Fruit fly (Drosophila melanogaster) whole organism, embryonic: ENCODE results near the gene CG5902.

Source experiments
- Asciz ChIP-seq: fragments of 200-800 bp; sonication (Bioruptor generic); optimal IDR thresholded peaks from 2 replicates; lab custom pipeline; 2017; ENCODE audit warnings: missing biosample characterization, mild to moderate bottlenecking, missing genetic modification characterization, missing genetic modification reagents
- CG10979 ChIP-seq: fragments of 200-800 bp; sonication (Bioruptor generic); optimal IDR thresholded peaks from 2 replicates; lab custom pipeline; 2018; ENCODE audit warnings: missing biosample characterization, mild to moderate bottlenecking, missing genetic modification characterization, moderate library complexity
- CG11093 ChIP-seq: fragments of 200-800 bp; sonication (Bioruptor generic); IDR thresholded peaks from 3 replicates; pipeline ENCODE4 v1.3.6; 2022; ENCODE audit warnings: missing biosample characterization, missing genetic modification characterization
- CG12942 ChIP-seq: fragments of 200-800 bp; sonication (Bioruptor generic); optimal IDR thresholded peaks from 3 replicates; lab custom pipeline; 2016; ENCODE audit warnings: missing biosample characterization, missing genetic modification characterization
- CG1602 ChIP-seq: fragments of 200-800 bp; sonication (Bioruptor generic); optimal IDR thresholded peaks from 3 replicates; lab custom pipeline; 2016; ENCODE audit warnings: missing biosample characterization, missing genetic modification characterization
- CG1792 ChIP-seq: fragments of 200-800 bp; sonication (Bioruptor generic); optimal IDR thresholded peaks from 2 replicates; lab custom pipeline; 2016; ENCODE audit warnings: missing biosample characterization, missing genetic modification characterization
- CG2129 ChIP-seq: fragments of 200-800 bp; sonication (Bioruptor generic); IDR thresholded peaks from 2 replicates; pipeline ENCODE4 v1.3.6; 2022; ENCODE audit warnings: missing biosample characterization, missing genetic modification characterization; ENCODE audit not compliant: partially characterized antibody
- CG32532 ChIP-seq: fragments of 200-800 bp; sonication (Bioruptor generic); IDR thresholded peaks from 2 replicates; pipeline ENCODE4 v1.3.6; 2022; ENCODE audit warnings: missing biosample characterization, missing genetic modification characterization
- CG32767 ChIP-seq: fragments of 200-800 bp; sonication (Bioruptor generic); IDR thresholded peaks from 2 replicates; pipeline ENCODE4 v1.3.6; 2022; ENCODE audit warnings: missing biosample characterization, missing genetic modification characterization
- CG34422 ChIP-seq: fragments of 200-800 bp; sonication (Bioruptor generic); IDR thresholded peaks from 3 replicates; pipeline ENCODE4 v1.3.6; 2022; ENCODE audit warnings: missing biosample characterization, missing genetic modification characterization
- CG3847 ChIP-seq: fragments of 200-800 bp; sonication (Bioruptor generic); IDR thresholded peaks from 2 replicates; pipeline ENCODE4 v1.3.6; 2022; ENCODE audit warnings: missing biosample characterization, missing genetic modification characterization
- CG5245 ChIP-seq: fragments of 200-800 bp; sonication (Bioruptor generic); optimal IDR thresholded peaks from 3 replicates; lab custom pipeline; 2016; ENCODE audit warnings: missing biosample characterization, missing genetic modification characterization
- CG6175 ChIP-seq: fragments of 200-800 bp; sonication (Bioruptor generic); IDR thresholded peaks from 3 replicates; pipeline ENCODE4 v1.3.6; 2022; ENCODE audit warnings: missing biosample characterization, missing genetic modification characterization
- CG6854 ChIP-seq: fragments of 200-800 bp; sonication (Bioruptor generic); optimal IDR thresholded peaks from 3 replicates; lab custom pipeline; 2017; ENCODE audit warnings: missing biosample characterization, mild to moderate bottlenecking, missing genetic modification characterization
- CG7963 ChIP-seq: fragments of 200-800 bp; sonication (Bioruptor generic); IDR thresholded peaks from 3 replicates; pipeline ENCODE4 v1.3.6; 2022; ENCODE audit warnings: missing biosample characterization, missing genetic modification characterization; ENCODE audit not compliant: partially characterized antibody
- CG8924 ChIP-seq: fragments of 200-800 bp; optimal IDR thresholded peaks from 3 replicates; lab custom pipeline; 2019; ENCODE audit warnings: missing biosample characterization, mild to moderate bottlenecking, missing genetic modification characterization, moderate library complexity
- CG9437 ChIP-seq: fragments of 200-800 bp; sonication (Bioruptor generic); optimal IDR thresholded peaks from 2 replicates; lab custom pipeline; 2018; ENCODE audit warnings: missing biosample characterization, mild to moderate bottlenecking, missing genetic modification characterization
- CG9817 ChIP-seq: fragments of 200-800 bp; sonication (Bioruptor generic); optimal IDR thresholded peaks from 2 replicates; lab custom pipeline; 2018; ENCODE audit warnings: missing biosample characterization, mild to moderate bottlenecking, missing genetic modification characterization, moderate library complexity
- CrebB ChIP-seq: fragments of 200-800 bp; sonication (Bioruptor generic); optimal IDR thresholded peaks from 3 replicates; lab custom pipeline; 2018; ENCODE audit warnings: missing biosample characterization, mild to moderate bottlenecking, missing genetic modification characterization
- D19A ChIP-seq: fragments of 200-800 bp; optimal IDR thresholded peaks from 3 replicates; lab custom pipeline; 2019; ENCODE audit warnings: missing biosample characterization, mild to moderate bottlenecking, missing genetic modification characterization, moderate library complexity
- Dp ChIP-seq: fragments of 200-800 bp; sonication (Bioruptor generic); optimal IDR thresholded peaks from 2 replicates; lab custom pipeline; 2018; ENCODE audit warnings: missing biosample characterization, mild to moderate bottlenecking, missing genetic modification characterization, moderate library complexity
- E2f1 ChIP-seq: fragments of 200-800 bp; sonication (Bioruptor generic); IDR thresholded peaks from 2 replicates; pipeline ENCODE4 v1.3.6; 2022; ENCODE audit warnings: missing biosample characterization, missing genetic modification characterization
- H15 ChIP-seq: fragments of 200-800 bp; sonication (Bioruptor generic); IDR thresholded peaks from 3 replicates; pipeline ENCODE4 v1.3.6; 2022; ENCODE audit warnings: missing biosample characterization, missing genetic modification characterization
- HLHmδ ChIP-seq: fragments of 200-800 bp; sonication (Bioruptor generic); optimal IDR thresholded peaks from 2 replicates; lab custom pipeline; 2018; ENCODE audit warnings: missing biosample characterization, mild to moderate bottlenecking, missing genetic modification characterization, moderate library complexity
- Hr39 ChIP-seq: fragments of >200 bp; optimal IDR thresholded peaks from 2 replicates; lab custom pipeline; 2017
- MESR4 ChIP-seq: fragments of 200-800 bp; sonication (Bioruptor generic); optimal IDR thresholded peaks from 2 replicates; lab custom pipeline; 2018; ENCODE audit warnings: missing biosample characterization, mild to moderate bottlenecking, missing genetic modification characterization, moderate library complexity
- Myb ChIP-seq: fragments of 200-800 bp; sonication (Bioruptor generic); optimal IDR thresholded peaks from 2 replicates; lab custom pipeline; 2016; ENCODE audit warnings: missing biosample characterization, missing genetic modification characterization
- Optix ChIP-seq: fragments of 200-800 bp; sonication (Bioruptor generic); IDR thresholded peaks from 3 replicates; pipeline ENCODE4 v1.3.6; 2022; ENCODE audit warnings: missing biosample characterization, missing genetic modification characterization
- Sox102F ChIP-seq: fragments of 200-800 bp; sonication (Bioruptor generic); optimal IDR thresholded peaks from 2 replicates; lab custom pipeline; 2018; ENCODE audit warnings: missing biosample characterization, mild to moderate bottlenecking, missing genetic modification characterization, moderate library complexity
- Vsx1 ChIP-seq: fragments of 200-800 bp; sonication (Bioruptor generic); optimal IDR thresholded peaks from 2 replicates; lab custom pipeline; 2017; ENCODE audit warnings: missing biosample characterization, mild to moderate bottlenecking, missing genetic modification characterization, missing genetic modification reagents
- al ChIP-seq: fragments of 200-800 bp; sonication (Bioruptor generic); IDR thresholded peaks from 2 replicates; pipeline ENCODE4 v1.3.6; 2022; ENCODE audit warnings: missing biosample characterization, missing genetic modification characterization
- cwo ChIP-seq: fragments of 200-800 bp; sonication (Bioruptor generic); optimal IDR thresholded peaks from 3 replicates; lab custom pipeline; 2017; ENCODE audit warnings: missing biosample characterization, missing genetic modification characterization, mild to moderate bottlenecking, moderate library complexity, missing genetic modification reagents
- dmrt99B ChIP-seq: fragments of 200-800 bp; sonication (Bioruptor generic); optimal IDR thresholded peaks from 2 replicates; lab custom pipeline; 2018; ENCODE audit warnings: missing biosample characterization, mild to moderate bottlenecking, missing genetic modification characterization, moderate library complexity
- dysf ChIP-seq: fragments of 200-800 bp; sonication (Bioruptor generic); IDR thresholded peaks from 3 replicates; pipeline ENCODE4 v1.3.6; 2022; ENCODE audit warnings: missing biosample characterization, missing genetic modification characterization
- gem ChIP-seq: fragments of 200-800 bp; sonication (Bioruptor generic); optimal IDR thresholded peaks from 2 replicates; lab custom pipeline; 2019; ENCODE audit warnings: missing biosample characterization, mild to moderate bottlenecking, missing genetic modification characterization, moderate library complexity
- gsb-n ChIP-seq: fragments of 200-800 bp; sonication (Bioruptor generic); optimal IDR thresholded peaks from 3 replicates; lab custom pipeline; 2018; ENCODE audit warnings: missing biosample characterization, mild to moderate bottlenecking, missing genetic modification characterization
- lov ChIP-seq, 2 experiments: fragments of 200-800 bp in 1 of 2; fragments of >200 bp in 1 of 2; sonication (Bioruptor generic) in 1 of 2; IDR thresholded peaks in 1 of 2; optimal IDR thresholded peaks in 1 of 2; 2 replicates in 1 of 2; 3 replicates in 1 of 2; pipeline versions ENCODE4 v1.3.6 to Lab custom; 2017 to 2022; ENCODE audit warnings: missing biosample characterization in 1 of 2, missing genetic modification characterization in 1 of 2
- luna ChIP-seq: fragments of 200-800 bp; sonication (Bioruptor generic); optimal IDR thresholded peaks from 2 replicates; lab custom pipeline; 2016; ENCODE audit warnings: missing biosample characterization, missing genetic modification characterization
- nau ChIP-seq: fragments of 200-800 bp; sonication (Bioruptor generic); optimal IDR thresholded peaks from 3 replicates; lab custom pipeline; 2017; ENCODE audit warnings: missing biosample characterization, mild to moderate bottlenecking, missing genetic modification characterization, missing genetic modification reagents
- nom ChIP-seq: fragments of 200-800 bp; sonication (Bioruptor generic); optimal IDR thresholded peaks from 2 replicates; lab custom pipeline; 2017; ENCODE audit warnings: missing biosample characterization, missing genetic modification characterization, mild to moderate bottlenecking, moderate library complexity, missing genetic modification reagents
- pzg ChIP-seq: fragments of 200-800 bp; sonication (Bioruptor generic); optimal IDR thresholded peaks from 3 replicates; lab custom pipeline; 2018; ENCODE audit warnings: missing biosample characterization, mild to moderate bottlenecking, missing genetic modification characterization, moderate library complexity
- repo ChIP-seq: fragments of 200-800 bp; sonication (Bioruptor generic); optimal IDR thresholded peaks from 2 replicates; lab custom pipeline; 2016; ENCODE audit warnings: missing biosample characterization, missing genetic modification characterization
- row ChIP-seq: fragments of 200-800 bp; sonication (Bioruptor generic); IDR thresholded peaks from 3 replicates; pipeline ENCODE4 v1.3.6; 2022; ENCODE audit warnings: missing biosample characterization, missing genetic modification characterization
- sd ChIP-seq: fragments of 200-800 bp; sonication (Bioruptor generic); optimal IDR thresholded peaks from 3 replicates; lab custom pipeline; 2018; ENCODE audit warnings: missing biosample characterization, mild to moderate bottlenecking, missing genetic modification characterization, moderate library complexity
- tio ChIP-seq: fragments of 200-800 bp; sonication (Bioruptor generic); optimal IDR thresholded peaks from 2 replicates; lab custom pipeline; 2017; ENCODE audit warnings: missing biosample characterization, missing genetic modification characterization, inconsistent platforms
- unpg ChIP-seq: fragments of 200-800 bp; sonication (Bioruptor generic); optimal IDR thresholded peaks from 3 replicates; lab custom pipeline; 2018; ENCODE audit warnings: missing biosample characterization, mild to moderate bottlenecking, missing genetic modification characterization, moderate library complexity
- yki ChIP-seq: fragments of >200 bp; optimal IDR thresholded peaks from 3 replicates; lab custom pipeline; 2018
- zen2 ChIP-seq: fragments of 200-800 bp; sonication (Bioruptor generic); IDR thresholded peaks from 3 replicates; pipeline ENCODE4 v1.3.6; 2022; ENCODE audit warnings: missing biosample characterization, missing genetic modification characterization; ENCODE audit not compliant: partially characterized antibody

CG5902 gene

dm6 chr3R:24031019-24031824 lies 44.8 kb downstream of the CG5902 start (continued):
- TF ChIP-seq al, result peak; percentile 7; the same call in 1 of the 2 replicates
- no peak for TF ChIP-seq CG12942
- 0 out of 2 replicates have a peak, but pooled peaks have one; percentile 32 for TF ChIP-seq CG32767 (GFP tag; lab: Robert Waterston, UW)
- TF ChIP-seq Optix (GFP tag; lab: Robert Waterston, UW), result no peak
- no peak for TF ChIP-seq CG5245 (GFP tag; lab: Kevin White, UChicago)
- TF ChIP-seq Sox102F (GFP tag; lab: Kevin White, UChicago), result no peak
- TF ChIP-seq HLHmδ (GFP tag; lab: Kevin White, UChicago), result no peak
- TF ChIP-seq unpg (GFP tag; lab: Kevin White, UChicago), result no peak
- TF ChIP-seq yki (lab: Kevin White, UChicago), result no peak
- peak; percentile 14 for TF ChIP-seq gsb-n
- TF ChIP-seq CG2129, result no peak
- no peak for TF ChIP-seq CG3847 (GFP tag; lab: Robert Waterston, UW)
- no peak for TF ChIP-seq sd (tag; lab: Kevin White, UChicago)
- peak; percentile 52; the same call in 1 of the 2 replicates for TF ChIP-seq CG32532 (GFP tag; lab: Robert Waterston, UW)
- no peak for TF ChIP-seq CG9437 (GFP tag; lab: Kevin White, UChicago)
- no peak for TF ChIP-seq CG1792 (GFP tag; lab: Kevin White, UChicago)
- TF ChIP-seq CrebB, result peak; percentile 6
- no peak for TF ChIP-seq CG7963 (GFP tag; lab: Robert Waterston, UW)
- 0 out of 3 replicates have a peak, but pooled peaks have one; percentile 25 for TF ChIP-seq zen2 (GFP tag; lab: Robert Waterston, UW)
- no peak for TF ChIP-seq dysf
- TF ChIP-seq tio (GFP tag; lab: Kevin White, UChicago), result no peak
- peak; percentile 36 for TF ChIP-seq nom (GFP tag; lab: Kevin White, UChicago)
- TF ChIP-seq Asciz, result no peak
- TF ChIP-seq nau (GFP tag; lab: Kevin White, UChicago), result no peak
- TF ChIP-seq Myb (GFP tag; lab: Kevin White, UChicago), result no peak
- no peak for TF ChIP-seq CG1602
- TF ChIP-seq MESR4, result peak; percentile 49
- TF ChIP-seq lov (optimal IDR thresholded peaks at IDR 0.05; lab: Kevin White, UChicago), result no peak
- TF ChIP-seq lov (GFP tag; IDR thresholded peaks at IDR 0.05; lab: Robert Waterston, UW), result no peak
- peak; percentile 21 for TF ChIP-seq dmrt99B
- no peak for TF ChIP-seq repo (GFP tag; lab: Kevin White, UChicago)
- no peak for TF ChIP-seq CG8924 (tag; lab: Kevin White, UChicago)
- no peak for TF ChIP-seq CG11093 (GFP tag; lab: Robert Waterston, UW)
- TF ChIP-seq E2f1 (GFP tag; lab: Robert Waterston, UW), result no peak
- peak; percentile 22 for TF ChIP-seq Vsx1
- TF ChIP-seq CG10979, result no peak
- TF ChIP-seq CG34422 (GFP tag; lab: Robert Waterston, UW), result no peak; the same call in 2 of the 3 replicates
- no peak for TF ChIP-seq cwo (GFP tag; lab: Kevin White, UChicago)
- TF ChIP-seq Hr39 (lab: Kevin White, UChicago), result no peak
- TF ChIP-seq CG9817 (tag; lab: Kevin White, UChicago), result no peak
- peak; percentile 51 for TF ChIP-seq CG6854
- TF ChIP-seq gem (tag; lab: Kevin White, UChicago), result peak; percentile 7
- no peak for TF ChIP-seq luna (GFP tag; lab: Kevin White, UChicago)
- no peak for TF ChIP-seq Dp (GFP tag; lab: Kevin White, UChicago)
- peak; percentile 31; the same call in 2 of the 3 replicates for TF ChIP-seq row
- 0 out of 3 replicates have a peak, but pooled peaks have one; percentile 24 for TF ChIP-seq CG6175 (GFP tag; lab: Robert Waterston, UW)
- TF ChIP-seq D19A (tag; lab: Kevin White, UChicago), result peak; percentile 22
- no peak for TF ChIP-seq pzg (GFP tag; lab: Kevin White, UChicago)
- 0 out of 3 replicates have a peak, but pooled peaks have one; percentile 12 for TF ChIP-seq H15 (GFP tag; lab: Robert Waterston, UW)
